Worm (Caenorhabditis elegans): Measurements from ENCODE around the gene Y8A9A.2.

Y8A9A.2 gene

DNA sequence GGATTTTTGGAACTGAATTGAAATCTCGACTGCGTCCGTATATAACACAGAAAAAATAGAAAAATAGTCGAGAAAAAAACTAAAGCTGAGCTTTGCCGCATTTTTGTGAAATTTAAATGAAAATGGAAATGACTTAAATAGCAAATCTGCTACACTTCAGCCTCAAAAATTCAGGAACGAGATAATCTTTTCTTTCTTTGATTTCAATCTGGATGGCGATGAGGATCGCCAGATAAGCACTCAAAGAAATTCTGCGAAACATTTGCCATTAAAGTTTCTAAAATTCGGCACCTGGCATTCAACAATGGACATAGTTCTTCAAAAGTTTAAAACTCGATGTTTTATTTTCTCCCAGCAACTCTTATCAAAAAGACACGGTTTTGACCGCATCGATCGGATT lies 47.9 kb downstream of the Y8A9A.2 start, which contains the start of the genes C17A2.7 and C17A2.3:
C17A2.7 (minus strand) TSS at position 101 of the 400 bp plus-strand sequence.
C17A2.3 (plus strand) TSS at position 305 of the 400 bp plus-strand sequence.
- no peak for TF ChIP-seq mcd-1 (GFP tag; IDR thresholded peaks at IDR 0.05)
- no peak for TF ChIP-seq nfyb-1 (GFP tag; IDR thresholded peaks at IDR 0.05)
- TF ChIP-seq hsf-1 (GFP tag; IDR thresholded peaks at IDR 0.05): no peak
- TF ChIP-seq zim-3 (tag; optimal IDR thresholded peaks at IDR 0.05): no peak
- TF ChIP-seq tbx-9 (tag; optimal IDR thresholded peaks at IDR 0.05; ENCODE audit: borderline replicate concordance): no peak
- TF ChIP-seq Y67H2A.10 (GFP tag; conservative IDR thresholded peaks at IDR 0.05): no peak

DNA sequence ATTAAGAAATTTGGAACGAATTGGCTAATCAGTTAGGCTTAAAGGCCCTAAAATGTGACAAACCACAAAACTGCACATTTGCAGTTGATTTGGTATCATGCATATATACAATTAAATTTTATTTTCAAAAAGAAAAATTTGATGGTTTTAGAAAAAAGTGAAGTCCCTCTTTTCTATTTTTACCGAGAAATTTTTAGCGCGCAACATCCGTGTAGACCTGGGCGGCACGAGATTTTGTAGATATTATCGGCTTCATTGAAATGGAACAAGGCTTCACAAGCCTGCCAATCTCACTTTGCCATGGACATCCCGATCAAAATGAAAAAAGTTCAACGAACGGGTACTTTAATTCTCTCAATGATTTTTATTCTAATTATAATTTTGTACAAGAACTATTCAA lies 50.6 kb downstream of the Y8A9A.2 start, which contains the start of gene C17A2.2:
C17A2.2 (plus strand) TSS at position 301 of the 400 bp plus-strand sequence.
- no peak for TF ChIP-seq ZK185.1 (tag; optimal IDR thresholded peaks at IDR 0.05; ENCODE audit: poor library complexity, severe bottlenecking)
- TF ChIP-seq ekl-4 (GFP tag; IDR thresholded peaks at IDR 0.05): no peak
- no peak for TF ChIP-seq lin-40 (tag; optimal IDR thresholded peaks at IDR 0.05)
- TF ChIP-seq madf-8 (GFP tag; conservative IDR thresholded peaks at IDR 0.05): no peak
- no peak for TF ChIP-seq dpl-1 (GFP tag; optimal IDR thresholded peaks at IDR 0.05)
- no peak for TF ChIP-seq mxl-1 (tag; optimal IDR thresholded peaks at IDR 0.05)
- TF ChIP-seq Y56A3A.18 (GFP tag; IDR thresholded peaks at IDR 0.05): no peak
- TF ChIP-seq T07F8.4 (tag; optimal IDR thresholded peaks at IDR 0.05): no peak
- TF ChIP-seq B0035.1 (tag; optimal IDR thresholded peaks at IDR 0.05): no peak
- TF ChIP-seq nhr-80 (tag; optimal IDR thresholded peaks at IDR 0.05): no peak
- TF ChIP-seq sptf-2 (GFP tag; optimal IDR thresholded peaks at IDR 0.05): no peak
- no peak for TF ChIP-seq lin-35 (GFP tag; optimal IDR thresholded peaks at IDR 0.05)
- TF ChIP-seq sea-2 (GFP tag; IDR thresholded peaks at IDR 0.05): no peak
- TF ChIP-seq lin-54 (GFP tag; optimal IDR thresholded peaks at IDR 0.05): no peak
- no peak for TF ChIP-seq egl-44 (GFP tag; IDR thresholded peaks at IDR 0.05)
- no peak for TF ChIP-seq hlh-12 (tag; optimal IDR thresholded peaks at IDR 0.05)
